Worm (Caenorhabditis elegans): ENCODE data around the gene C25G4.3.
A peak's percentile ranks its signal among the peaks of the same experiment; 100 is the strongest.

C25G4.3 gene

ce11 chrIV:12399983-12400382, 45.7 kb downstream of the C25G4.3 start (continued):
- TF ChIP-seq daf-16 (GFP tag; optimal IDR thresholded peaks at IDR 0.05): no peak
- TF ChIP-seq daf-16 (tag; optimal IDR thresholded peaks at IDR 0.05): peak; percentile 67
- no peak for TF ChIP-seq mxl-2 (GFP tag; conservative IDR thresholded peaks at IDR 0.05)
- TF ChIP-seq hlh-11 (tag; optimal IDR thresholded peaks at IDR 0.05): peak; percentile 58
- TF ChIP-seq pha-4 (GFP tag; IDR thresholded peaks at IDR 0.05): 0 out of 2 replicates have a peak, but pooled peaks have one; percentile 14
- TF ChIP-seq pha-4 (tag; optimal IDR thresholded peaks at IDR 0.05): no peak
- peak; percentile 93 for TF ChIP-seq nhr-41 (GFP tag; IDR thresholded peaks at IDR 0.05)
- TF ChIP-seq sdz-12 (GFP tag; optimal IDR thresholded peaks at IDR 0.05): no peak
- TF ChIP-seq ceh-32 (tag; optimal IDR thresholded peaks at IDR 0.05; ENCODE audit: poor library complexity): no peak
- peak; percentile 45 for TF ChIP-seq hlh-30 (tag; optimal IDR thresholded peaks at IDR 0.05; ENCODE audit: insufficient read depth)

- TF ChIP-seq nhr-11 (tag; optimal IDR thresholded peaks at IDR 0.05): no peak
- TF ChIP-seq unc-62 (GFP tag; optimal IDR thresholded peaks at IDR 0.05 in 1 of 2): peak in 1 of 2 experiments; percentile 76
- no peak for TF ChIP-seq unc-62 (tag; optimal IDR thresholded peaks at IDR 0.05)
- no peak for TF ChIP-seq mdl-1 (tag; optimal IDR thresholded peaks at IDR 0.05)
- TF ChIP-seq ama-1 (optimal IDR thresholded peaks at IDR 0.05): peak; percentile 1
Observed at ce11 chrIV:12398437-12398836, 47.2 kb downstream of the C25G4.3 start, which contains the start of gene acs-20. Gene acs-20 (minus strand): TSS chrIV:12398706.

- no peak for TF ChIP-seq ceh-82 (tag; optimal IDR thresholded peaks at IDR 0.05)
- no peak for TF ChIP-seq ces-1 (GFP tag; optimal IDR thresholded peaks at IDR 0.05)
- TF ChIP-seq mxl-2 (GFP tag; conservative IDR thresholded peaks at IDR 0.05): no peak
- no peak for TF ChIP-seq gei-8 (GFP tag; optimal IDR thresholded peaks at IDR 0.05)
- TF ChIP-seq hlh-11 (tag; optimal IDR thresholded peaks at IDR 0.05): peak; percentile 52
- TF ChIP-seq snpc-4 (tag; optimal IDR thresholded peaks at IDR 0.05): no peak
- TF ChIP-seq duxl-1 (tag; optimal IDR thresholded peaks at IDR 0.05; ENCODE audit: poor library complexity): no peak
- TF ChIP-seq ZK337.2 (GFP tag; IDR thresholded peaks at IDR 0.05): no peak
- TF ChIP-seq mxl-3 (GFP tag; optimal IDR thresholded peaks at IDR 0.05): peak; percentile 44
- no peak for TF ChIP-seq F10B5.3 (tag; optimal IDR thresholded peaks at IDR 0.05)
- TF ChIP-seq lin-1 (GFP tag; IDR thresholded peaks at IDR 0.05): no peak
- TF ChIP-seq aly-2 (tag; optimal IDR thresholded peaks at IDR 0.05): no peak
- no peak for TF ChIP-seq tra-1 (GFP tag; IDR thresholded peaks at IDR 0.05)
- TF ChIP-seq T26A8.4 (GFP tag; IDR thresholded peaks at IDR 0.05): no peak
- no peak for TF ChIP-seq R02D3.7 (tag; optimal IDR thresholded peaks at IDR 0.05)
- TF ChIP-seq snpc-1.2 (GFP tag; IDR thresholded peaks at IDR 0.05): no peak
- no peak for TF ChIP-seq ama-1 (optimal IDR thresholded peaks at IDR 0.05)
- TF ChIP-seq D1046.2 (GFP tag; IDR thresholded peaks at IDR 0.05): no peak
- peak; percentile 13 for TF ChIP-seq dpl-1 (GFP tag; optimal IDR thresholded peaks at IDR 0.05)
- TF ChIP-seq aha-1 (tag): peak; percentile 81
- TF ChIP-seq lsy-2 (tag; optimal IDR thresholded peaks at IDR 0.05): peak in 1 of 2 experiments; percentile 51
- no peak for TF ChIP-seq zip-11 (GFP tag; IDR thresholded peaks at IDR 0.05)
- no peak for TF ChIP-seq mes-2 (tag; optimal IDR thresholded peaks at IDR 0.05; ENCODE audit: poor library complexity, severe bottlenecking)
- TF ChIP-seq sdz-12 (GFP tag; optimal IDR thresholded peaks at IDR 0.05): no peak
- no peak for TF ChIP-seq Y75B8A.6 (GFP tag; IDR thresholded peaks at IDR 0.05)
- TF ChIP-seq unc-39 (tag; optimal IDR thresholded peaks at IDR 0.05): no peak
- TF ChIP-seq tag-97 (GFP tag; IDR thresholded peaks at IDR 0.05): no peak
- TF ChIP-seq unc-62 (GFP tag; optimal IDR thresholded peaks at IDR 0.05 in 1 of 2): peak in 1 of 2 experiments; percentile 57
- no peak for TF ChIP-seq unc-62 (tag; optimal IDR thresholded peaks at IDR 0.05)
- TF ChIP-seq nhr-48 (tag; optimal IDR thresholded peaks at IDR 0.05): peak; percentile 46
- no peak for TF ChIP-seq lin-15B (tag; optimal IDR thresholded peaks at IDR 0.05)
- peak; percentile 59 for TF ChIP-seq hlh-30 (tag; optimal IDR thresholded peaks at IDR 0.05; ENCODE audit: insufficient read depth)
- TF ChIP-seq nhr-25 (tag; optimal IDR thresholded peaks at IDR 0.05; ENCODE audit: borderline replicate concordance, insufficient read depth): peak; percentile 8
- no peak for TF ChIP-seq arid-1 (GFP tag; conservative IDR thresholded peaks at IDR 0.05)
- TF ChIP-seq zfp-2 (tag; optimal IDR thresholded peaks at IDR 0.05): no peak
- peak; percentile 48 for TF ChIP-seq nhr-28 (tag; optimal IDR thresholded peaks at IDR 0.05)
- no peak for TF ChIP-seq Y105C5A.15 (GFP tag; IDR thresholded peaks at IDR 0.05)
- no peak for TF ChIP-seq jun-1 (tag; optimal IDR thresholded peaks at IDR 0.05)
- no peak for TF ChIP-seq Y5F2A.4 (GFP tag; optimal IDR thresholded peaks at IDR 0.05)
Observed at ce11 chrIV:12396645-12397258, 48.9 kb downstream of the C25G4.3 start.
